Worm (Caenorhabditis elegans): ENCODE results near the gene M151.1.

- TF ChIP-seq flt-1 (GFP tag; IDR thresholded peaks at IDR 0.05) (no peak), klf-2 (GFP tag; conservative IDR thresholded peaks at IDR 0.05) (no peak), T22C8.4 (GFP tag; IDR thresholded peaks at IDR 0.05) (no peak), cog-1 (tag; optimal IDR thresholded peaks at IDR 0.05) (no peak), ref-1 (GFP tag; conservative IDR thresholded peaks at IDR 0.05) (no peak), ztf-23 (GFP tag; IDR thresholded peaks at IDR 0.05) (no peak), tab-1 (GFP tag; IDR thresholded peaks at IDR 0.05) (no peak), ztf-29 (GFP tag; IDR thresholded peaks at IDR 0.05) (no peak)
These were observed 5.8 kb downstream of the M151.1 start, which contains the start of gene fbxb-33 for ce11 chrII:3647111-3647510.
